Worm (Caenorhabditis elegans): Measurements from ENCODE around the gene R01H10.4.

The R01H10.4 gene

ce11 chrIII:10254583-10254982 lies at the start of gene R01H10.4:
Gene R01H10.4 (plus strand): TSS chrIII:10254818.
- TF ChIP-seq sdc-2 (tag; optimal IDR thresholded peaks at IDR 0.05): no peak
- TF ChIP-seq C08G9.2 (tag; optimal IDR thresholded peaks at IDR 0.05): no peak
- TF ChIP-seq lim-6 (tag; optimal IDR thresholded peaks at IDR 0.05): no peak
- TF ChIP-seq ztf-16 (tag; optimal IDR thresholded peaks at IDR 0.05): no peak
- no peak for TF ChIP-seq hlh-6 (tag; optimal IDR thresholded peaks at IDR 0.05)
- TF ChIP-seq ceh-18 (tag; optimal IDR thresholded peaks at IDR 0.05): no peak
- no peak for TF ChIP-seq C38D4.7 (GFP tag; optimal IDR thresholded peaks at IDR 0.05)
- TF ChIP-seq pat-9 (tag; optimal IDR thresholded peaks at IDR 0.05): no peak
- TF ChIP-seq ama-1 (optimal IDR thresholded peaks at IDR 0.05): no peak
- no peak for TF ChIP-seq pqm-1 (tag; optimal IDR thresholded peaks at IDR 0.05)
- TF ChIP-seq ceh-45 (GFP tag; IDR thresholded peaks at IDR 0.05): no peak
- TF ChIP-seq ttx-3 (tag; optimal IDR thresholded peaks at IDR 0.05): no peak

- TF ChIP-seq zip-5 (tag; optimal IDR thresholded peaks at IDR 0.05) (no peak), lim-6 (tag; optimal IDR thresholded peaks at IDR 0.05) (no peak), fkh-6 (tag; optimal IDR thresholded peaks at IDR 0.05) (no peak)
Measured at ce11 chrIII:10206352-10206751, 48.3 kb upstream of the R01H10.4 start.

ce11 chrIII:10209703-10210102 lies 44.9 kb upstream of the R01H10.4 start, which contains the start of gene T20G5.9:
Gene T20G5.9 (plus strand): TSS chrIII:10209840.
- TF ChIP-seq ama-1 (optimal IDR thresholded peaks at IDR 0.05): peak; percentile 7
- TF ChIP-seq tbx-7 (tag; optimal IDR thresholded peaks at IDR 0.05): no peak
- TF ChIP-seq ceh-30 (tag; optimal IDR thresholded peaks at IDR 0.05): no peak

- peak; percentile 64 for TF ChIP-seq ceh-48 (tag; optimal IDR thresholded peaks at IDR 0.05)
- no peak for TF ChIP-seq nhr-11 (tag; optimal IDR thresholded peaks at IDR 0.05)
- no peak for TF ChIP-seq elt-4 (tag; optimal IDR thresholded peaks at IDR 0.05)
Measured at ce11 chrIII:10211889-10212494, 42.6 kb upstream of the R01H10.4 start, which contains the start of the genes blos-1 and best-18. Gene blos-1 (minus strand): TSS chrIII:10211946. Gene best-18 (plus strand): TSS chrIII:10212396.

ce11 chrIII:10214540-10214979 lies 40.1 kb upstream of the R01H10.4 start:
- TF ChIP-seq hlh-30 (tag; optimal IDR thresholded peaks at IDR 0.05; ENCODE audit: insufficient read depth) (no peak), ama-1 (optimal IDR thresholded peaks at IDR 0.05) (peak; percentile 2)

ce11 chrIII:10215882-10216281 lies 38.7 kb upstream of the R01H10.4 start:
- TF ChIP-seq hlh-15 (tag; optimal IDR thresholded peaks at IDR 0.05): no peak
- TF ChIP-seq tbx-2 (tag; optimal IDR thresholded peaks at IDR 0.05): no peak
- no peak for TF ChIP-seq unc-42 (tag; optimal IDR thresholded peaks at IDR 0.05)
- no peak for TF ChIP-seq C38D4.7 (GFP tag; optimal IDR thresholded peaks at IDR 0.05)
- TF ChIP-seq ets-4 (tag; optimal IDR thresholded peaks at IDR 0.05): no peak
- no peak for TF ChIP-seq K02D7.2 (tag; optimal IDR thresholded peaks at IDR 0.05)
- no peak for TF ChIP-seq sox-2 (GFP tag; IDR thresholded peaks at IDR 0.05)
- no peak for TF ChIP-seq eyg-1 (tag; optimal IDR thresholded peaks at IDR 0.05)
- TF ChIP-seq ceh-9 (tag; optimal IDR thresholded peaks at IDR 0.05): no peak
- no peak for TF ChIP-seq syd-9 (tag; optimal IDR thresholded peaks at IDR 0.05)
- TF ChIP-seq zip-5 (tag; optimal IDR thresholded peaks at IDR 0.05): no peak
- no peak for TF ChIP-seq pha-2 (tag; optimal IDR thresholded peaks at IDR 0.05)
- no peak for TF ChIP-seq ceh-48 (tag; optimal IDR thresholded peaks at IDR 0.05)
- TF ChIP-seq fkh-6 (tag; optimal IDR thresholded peaks at IDR 0.05): no peak
- TF ChIP-seq unc-3 (GFP tag; conservative IDR thresholded peaks at IDR 0.05): no peak
- TF ChIP-seq unc-3 (tag; optimal IDR thresholded peaks at IDR 0.05): no peak
- no peak for TF ChIP-seq C08G9.2 (tag; optimal IDR thresholded peaks at IDR 0.05)
